Fruit fly (Drosophila melanogaster): ENCODE measurements around the gene gwl.

Gene gwl

dm6 chr3R:18741027-18741843 is 4.9 kb upstream of the gwl start (continued):
- TF ChIP-seq Side (GFP tag; optimal IDR thresholded peaks at IDR 0.05), result peak; percentile 81
- TF ChIP-seq CG6791 (GFP tag; IDR thresholded peaks at IDR 0.05; ENCODE audit: partially characterized antibody), result 0 out of 3 replicates have a peak, but pooled peaks have one; percentile 7
- peak; percentile 92 for TF ChIP-seq croc (GFP tag; conservative IDR thresholded peaks at IDR 0.05)
- TF ChIP-seq nerfin-2 (GFP tag; IDR thresholded peaks at IDR 0.05; ENCODE audit: partially characterized antibody), result no peak
- peak; percentile 89 for TF ChIP-seq CG11560 (tag; IDR thresholded peaks at IDR 0.05)
- peak; percentile 98 for TF ChIP-seq CG3281 (GFP tag; optimal IDR thresholded peaks at IDR 0.05)
- peak; percentile 89 for TF ChIP-seq MTF-1 (GFP tag; optimal IDR thresholded peaks at IDR 0.05; ENCODE audit: borderline replicate concordance)
- peak; percentile 89 for TF ChIP-seq CG8944 (GFP tag; optimal IDR thresholded peaks at IDR 0.05)

- TF ChIP-seq CG6254 (GFP tag; optimal IDR thresholded peaks at IDR 0.05) (no peak), CG31441 (GFP tag; IDR thresholded peaks at IDR 0.05) (peak; percentile 4; the same call in 1 of the 2 replicates), grn (GFP tag; optimal IDR thresholded peaks at IDR 0.05) (peak; percentile 24), sqz (GFP tag; optimal IDR thresholded peaks at IDR 0.05) (peak; percentile 15), psq (GFP tag; optimal IDR thresholded peaks at IDR 0.05) (peak; percentile 11), BEAF-32 (GFP tag; optimal IDR thresholded peaks at IDR 0.05) (no peak), Ets65A (GFP tag) (peak; percentile 85), Poxn (GFP tag; IDR thresholded peaks at IDR 0.05) (no peak), Med (GFP tag) (peak; percentile 79), kay (GFP tag; optimal IDR thresholded peaks at IDR 0.05) (peak; percentile 18), CG7786 (GFP tag; optimal IDR thresholded peaks at IDR 0.05) (peak; percentile 44), Hey (tag; optimal IDR thresholded peaks at IDR 0.05) (peak; percentile 33), CG18262 (tag; optimal IDR thresholded peaks at IDR 0.05) (peak; percentile 42), sima (GFP tag; optimal IDR thresholded peaks at IDR 0.05) (peak; percentile 3), CG7556 (GFP tag; optimal IDR thresholded peaks at IDR 0.05) (peak; percentile 30), GATAe (GFP tag; conservative IDR thresholded peaks at IDR 0.05) (0 out of 2 replicates have a peak, but pooled peaks have one; percentile 7), crol (GFP tag; IDR thresholded peaks at IDR 0.05) (peak; percentile 64; the same call in 1 of the 2 replicates), CG14050 (GFP tag; IDR thresholded peaks at IDR 0.05) (no peak)
Observed at dm6 chr3R:18741844-18742187, 4.4 kb upstream of the gwl start.

- TF ChIP-seq Chrac-16 (GFP tag; optimal IDR thresholded peaks at IDR 0.05) (no peak), HLH54F (GFP tag; optimal IDR thresholded peaks at IDR 0.05) (no peak), lbe (GFP tag; optimal IDR thresholded peaks at IDR 0.05) (peak; percentile 36), Xbp1 (GFP tag; optimal IDR thresholded peaks at IDR 0.05) (no peak), crol (GFP tag; IDR thresholded peaks at IDR 0.05) (peak; percentile 67), sens (GFP tag) (peak; percentile 69), ftz-f1 (GFP tag; optimal IDR thresholded peaks at IDR 0.05) (no peak), CG12659 (GFP tag; optimal IDR thresholded peaks at IDR 0.05) (no peak), Dfd (GFP tag; optimal IDR thresholded peaks at IDR 0.05) (no peak), ham (GFP tag; IDR thresholded peaks at IDR 0.05) (no peak), Nf-YB (GFP tag; optimal IDR thresholded peaks at IDR 0.05) (no peak), CG11093 (GFP tag; IDR thresholded peaks at IDR 0.05) (no peak), ash1 (GFP tag; optimal IDR thresholded peaks at IDR 0.05) (no peak), fd102C (GFP tag; optimal IDR thresholded peaks at IDR 0.05) (no peak), luna (GFP tag; optimal IDR thresholded peaks at IDR 0.05) (no peak), slp2 (GFP tag; optimal IDR thresholded peaks at IDR 0.05) (no peak), jumu (GFP tag; optimal IDR thresholded peaks at IDR 0.05) (no peak), H2.0 (GFP tag; IDR thresholded peaks at IDR 0.05) (no peak), CG4360 (GFP tag; IDR thresholded peaks at IDR 0.05) (no peak), Trl (optimal IDR thresholded peaks at IDR 0.05) (peak; percentile 86 to 89), Trl (GFP tag; optimal IDR thresholded peaks at IDR 0.05) (no peak), dan (GFP tag; IDR thresholded peaks at IDR 0.05) (no peak), CG6791 (GFP tag; IDR thresholded peaks at IDR 0.05; ENCODE audit: partially characterized antibody) (no peak)
Observed at dm6 chr3R:18742358-18743269, 3.6 kb upstream of the gwl start.
